Fruit fly (Drosophila melanogaster) whole organism, embryonic: ENCODE data around the gene Galphai.

ENCODE experiments used
- Awh ChIP-seq: fragments of 200-800 bp; sonication (Bioruptor generic); IDR thresholded peaks from 2 replicates; pipeline ENCODE4, ENCODE4 v1.3.6; 2022; ENCODE audit warnings: missing biosample characterization, missing genetic modification characterization
- CG10431 ChIP-seq: fragments of 200-800 bp; sonication (Bioruptor generic); optimal IDR thresholded peaks from 3 replicates; lab custom pipeline; 2018; ENCODE audit warnings: missing biosample characterization, mild to moderate bottlenecking, missing genetic modification characterization
- CG10462 ChIP-seq: fragments of 200-800 bp; sonication (Bioruptor generic); optimal IDR thresholded peaks from 2 replicates; lab custom pipeline; 2016; ENCODE audit warnings: missing biosample characterization, missing genetic modification characterization
- CG10543 ChIP-seq: fragments of 200-800 bp; sonication (Bioruptor generic); optimal IDR thresholded peaks from 3 replicates; lab custom pipeline; 2017; ENCODE audit warnings: missing biosample characterization, mild to moderate bottlenecking, missing genetic modification characterization, moderate library complexity
- CG13775 ChIP-seq: fragments of 200-800 bp; sonication (Bioruptor generic); optimal IDR thresholded peaks from 3 replicates; lab custom pipeline; 2017; ENCODE audit warnings: missing biosample characterization, mild to moderate bottlenecking, missing genetic modification characterization
- CG15073 ChIP-seq: fragments of 200-800 bp; sonication (Bioruptor generic); optimal IDR thresholded peaks from 2 replicates; lab custom pipeline; 2016; ENCODE audit warnings: missing biosample characterization, missing genetic modification characterization
- CG15514 ChIP-seq: fragments of 200-800 bp; sonication (Bioruptor generic); optimal IDR thresholded peaks from 3 replicates; lab custom pipeline; 2017; ENCODE audit warnings: missing biosample characterization, missing genetic modification characterization, mild to moderate bottlenecking, moderate library complexity, missing genetic modification reagents
- CG1647 ChIP-seq: fragments of 200-800 bp; sonication (Bioruptor generic); optimal IDR thresholded peaks from 3 replicates; lab custom pipeline; 2016; ENCODE audit warnings: missing biosample characterization, missing genetic modification characterization
- CG17612 ChIP-seq: fragments of 200-800 bp; sonication (Bioruptor generic); IDR thresholded peaks from 2 replicates; pipeline ENCODE4 v1.3.6; 2022; ENCODE audit warnings: missing biosample characterization, missing genetic modification characterization
- CG1792 ChIP-seq: fragments of 200-800 bp; sonication (Bioruptor generic); optimal IDR thresholded peaks from 2 replicates; lab custom pipeline; 2016; ENCODE audit warnings: missing biosample characterization, missing genetic modification characterization
- CG2116 ChIP-seq: fragments of 200-800 bp; sonication (Bioruptor generic); optimal IDR thresholded peaks from 3 replicates; lab custom pipeline; 2018; ENCODE audit warnings: missing biosample characterization, mild to moderate bottlenecking, missing genetic modification characterization
- CG30431 ChIP-seq: fragments of 200-800 bp; sonication (Bioruptor generic); optimal IDR thresholded peaks from 2 replicates; lab custom pipeline; 2017; ENCODE audit warnings: missing biosample characterization, missing genetic modification characterization
- CG33213 ChIP-seq: fragments of 200-800 bp; sonication (Bioruptor generic); optimal IDR thresholded peaks from 3 replicates; lab custom pipeline; 2016; ENCODE audit warnings: missing biosample characterization, missing genetic modification characterization
- CG7372 ChIP-seq: fragments of 200-800 bp; sonication (Bioruptor generic); IDR thresholded peaks from 2 replicates; pipeline ENCODE4 v1.3.6; 2022; ENCODE audit warnings: missing biosample characterization, missing genetic modification characterization
- CG8359 ChIP-seq: fragments of 200-800 bp; sonication (Bioruptor generic); optimal IDR thresholded peaks from 2 replicates; lab custom pipeline; 2017; ENCODE audit warnings: missing biosample characterization, mild to moderate bottlenecking, missing genetic modification characterization, borderline replicate concordance
- CG8388 ChIP-seq: fragments of 200-800 bp; sonication (Bioruptor generic); optimal IDR thresholded peaks from 2 replicates; lab custom pipeline; 2019; ENCODE audit warnings: missing biosample characterization, mild to moderate bottlenecking, missing genetic modification characterization, moderate library complexity
- CrebB ChIP-seq: fragments of 200-800 bp; sonication (Bioruptor generic); optimal IDR thresholded peaks from 3 replicates; lab custom pipeline; 2018; ENCODE audit warnings: missing biosample characterization, mild to moderate bottlenecking, missing genetic modification characterization
- Dip2 ChIP-seq: fragments of 200-800 bp; sonication (Bioruptor generic); IDR thresholded peaks from 2 replicates; pipeline ENCODE4 v1.3.6; 2022; ENCODE audit warnings: missing biosample characterization, missing genetic modification characterization
- GATAe ChIP-seq: fragments of 200-800 bp; sonication (Bioruptor generic); conservative IDR thresholded peaks from 2 replicates; pipeline ENCODE4 v1.3.6; 2022; ENCODE audit warnings: missing biosample characterization, missing genetic modification characterization
- Hmx ChIP-seq: fragments of 200-800 bp; sonication (Bioruptor generic); optimal IDR thresholded peaks from 2 replicates; lab custom pipeline; 2016; ENCODE audit warnings: missing biosample characterization, missing genetic modification characterization
- MESR4 ChIP-seq: fragments of 200-800 bp; sonication (Bioruptor generic); optimal IDR thresholded peaks from 2 replicates; lab custom pipeline; 2018; ENCODE audit warnings: missing biosample characterization, mild to moderate bottlenecking, missing genetic modification characterization, moderate library complexity
- NK7.1 ChIP-seq: fragments of 200-800 bp; sonication (Bioruptor generic); optimal IDR thresholded peaks from 3 replicates; lab custom pipeline; 2016; ENCODE audit warnings: missing biosample characterization, missing genetic modification characterization
- Nf-YB ChIP-seq: fragments of 200-800 bp; sonication (Bioruptor generic); optimal IDR thresholded peaks from 3 replicates; lab custom pipeline; 2019; ENCODE audit warnings: missing biosample characterization, mild to moderate bottlenecking, missing genetic modification characterization, moderate library complexity
- Nf-YC ChIP-seq: fragments of 200-800 bp; optimal IDR thresholded peaks from 3 replicates; lab custom pipeline; 2019; ENCODE audit warnings: missing biosample characterization, mild to moderate bottlenecking, missing genetic modification characterization, moderate library complexity
- PHDP ChIP-seq: fragments of 200-800 bp; sonication (Bioruptor generic); optimal IDR thresholded peaks from 3 replicates; lab custom pipeline; 2018; ENCODE audit warnings: missing biosample characterization, mild to moderate bottlenecking, missing genetic modification characterization, moderate library complexity
- Poxn ChIP-seq: fragments of 200-800 bp; sonication (Bioruptor generic); IDR thresholded peaks from 2 replicates; pipeline ENCODE4 v1.3.6; 2022; ENCODE audit warnings: missing biosample characterization, missing genetic modification characterization
- YL-1 ChIP-seq: fragments of 200-800 bp; sonication (Bioruptor generic); optimal IDR thresholded peaks from 3 replicates; lab custom pipeline; 2017; ENCODE audit warnings: missing biosample characterization, mild to moderate bottlenecking, missing genetic modification characterization
- abd-A ChIP-seq: fragments of 200-800 bp; sonication (Bioruptor generic); optimal IDR thresholded peaks from 3 replicates; lab custom pipeline; 2019; ENCODE audit warnings: missing biosample characterization, mild to moderate bottlenecking, missing genetic modification characterization, moderate library complexity
- bsh ChIP-seq, 2 experiments: fragments of 200-800 bp; sonication (Bioruptor generic); optimal IDR thresholded peaks; 2 replicates each; lab custom pipeline; 2017 to 2018; ENCODE audit warnings: mild to moderate bottlenecking in 2 of 2, missing biosample characterization in 2 of 2, missing genetic modification characterization in 2 of 2, moderate library complexity in 1 of 2
- btn ChIP-seq: fragments of 200-800 bp; sonication (Bioruptor generic); optimal IDR thresholded peaks from 2 replicates; lab custom pipeline; 2016; ENCODE audit warnings: missing biosample characterization, missing genetic modification characterization
- caup ChIP-seq: fragments of 200-800 bp; sonication (Bioruptor generic); optimal IDR thresholded peaks from 3 replicates; lab custom pipeline; 2017; ENCODE audit warnings: missing biosample characterization, mild to moderate bottlenecking, missing genetic modification characterization, moderate library complexity; ENCODE audit not compliant: severe bottlenecking
- chm ChIP-seq: fragments of 200-800 bp; sonication (Bioruptor generic); IDR thresholded peaks from 2 replicates; pipeline ENCODE4 v1.3.6; 2022; ENCODE audit warnings: missing biosample characterization, missing genetic modification characterization
- da ChIP-seq: fragments of 200-800 bp; sonication (Bioruptor generic); optimal IDR thresholded peaks from 2 replicates; lab custom pipeline; 2016; ENCODE audit warnings: missing biosample characterization, missing genetic modification characterization
- exex ChIP-seq: fragments of 200-800 bp; sonication (Bioruptor generic); optimal IDR thresholded peaks from 4 replicates; lab custom pipeline; 2018; ENCODE audit warnings: missing biosample characterization, mild to moderate bottlenecking, missing genetic modification characterization, moderate library complexity
- gro ChIP-seq: fragments of 200-800 bp; sonication (Bioruptor generic); optimal IDR thresholded peaks from 2 replicates; lab custom pipeline; 2016; ENCODE audit warnings: missing biosample characterization, missing genetic modification characterization
- h ChIP-seq: fragments of >200 bp; optimal IDR thresholded peaks from 2 replicates; lab custom pipeline; 2017
- ind ChIP-seq: fragments of 200-800 bp; sonication (Bioruptor generic); optimal IDR thresholded peaks from 3 replicates; lab custom pipeline; 2016; ENCODE audit warnings: missing biosample characterization, missing genetic modification characterization
- kni ChIP-seq: fragments of 200-800 bp; sonication (Bioruptor generic); optimal IDR thresholded peaks from 3 replicates; lab custom pipeline; 2017; ENCODE audit warnings: mild to moderate bottlenecking, missing biosample characterization, missing genetic modification reagents, missing genetic modification characterization
- nau ChIP-seq: fragments of 200-800 bp; sonication (Bioruptor generic); optimal IDR thresholded peaks from 3 replicates; lab custom pipeline; 2017; ENCODE audit warnings: missing biosample characterization, mild to moderate bottlenecking, missing genetic modification characterization, missing genetic modification reagents
- odd ChIP-seq: fragments of 200-800 bp; sonication (Bioruptor generic); optimal IDR thresholded peaks from 2 replicates; lab custom pipeline; 2017; ENCODE audit warnings: missing biosample characterization, mild to moderate bottlenecking, missing genetic modification characterization
- p53 ChIP-seq: fragments of 200-800 bp; sonication (Bioruptor generic); optimal IDR thresholded peaks from 2 replicates; lab custom pipeline; 2016; ENCODE audit warnings: missing biosample characterization, missing genetic modification characterization
- pzg ChIP-seq: fragments of 200-800 bp; sonication (Bioruptor generic); optimal IDR thresholded peaks from 3 replicates; lab custom pipeline; 2018; ENCODE audit warnings: missing biosample characterization, mild to moderate bottlenecking, missing genetic modification characterization, moderate library complexity
- schlank ChIP-seq: fragments of 200-800 bp; sonication (Bioruptor generic); optimal IDR thresholded peaks from 2 replicates; lab custom pipeline; 2018; ENCODE audit warnings: missing biosample characterization, mild to moderate bottlenecking, missing genetic modification characterization
- sima ChIP-seq: fragments of 200-800 bp; sonication (Bioruptor generic); optimal IDR thresholded peaks from 2 replicates; lab custom pipeline; 2016; ENCODE audit warnings: missing biosample characterization, missing genetic modification characterization
- sr ChIP-seq: fragments of 200-800 bp; sonication (Bioruptor generic); IDR thresholded peaks from 3 replicates; pipeline ENCODE4 v1.3.6; 2022; ENCODE audit warnings: missing biosample characterization, missing genetic modification characterization
- tx ChIP-seq: fragments of 200-800 bp; sonication (Bioruptor generic); optimal IDR thresholded peaks from 2 replicates; lab custom pipeline; 2016; ENCODE audit warnings: missing biosample characterization, missing genetic modification characterization
- unpg ChIP-seq: fragments of 200-800 bp; sonication (Bioruptor generic); optimal IDR thresholded peaks from 3 replicates; lab custom pipeline; 2018; ENCODE audit warnings: missing biosample characterization, mild to moderate bottlenecking, missing genetic modification characterization, moderate library complexity
- vfl ChIP-seq: fragments of 200-800 bp; sonication (Bioruptor generic); optimal IDR thresholded peaks from 2 replicates; lab custom pipeline; 2016; ENCODE audit warnings: missing biosample characterization, missing genetic modification characterization
- vnd ChIP-seq: fragments of 200-800 bp; sonication (Bioruptor generic); IDR thresholded peaks from 3 replicates; pipeline ENCODE4 v1.3.6; 2022; ENCODE audit warnings: missing biosample characterization, missing genetic modification characterization; ENCODE audit not compliant: partially characterized antibody
- z ChIP-seq: fragments of 200-800 bp; sonication (Bioruptor generic); IDR thresholded peaks from 3 replicates; pipeline ENCODE4 v1.3.6; 2022; ENCODE audit warnings: missing biosample characterization, missing genetic modification characterization
- zen2 ChIP-seq: fragments of 200-800 bp; sonication (Bioruptor generic); IDR thresholded peaks from 3 replicates; pipeline ENCODE4 v1.3.6; 2022; ENCODE audit warnings: missing biosample characterization, missing genetic modification characterization; ENCODE audit not compliant: partially characterized antibody

Galphai gene

DNA sequence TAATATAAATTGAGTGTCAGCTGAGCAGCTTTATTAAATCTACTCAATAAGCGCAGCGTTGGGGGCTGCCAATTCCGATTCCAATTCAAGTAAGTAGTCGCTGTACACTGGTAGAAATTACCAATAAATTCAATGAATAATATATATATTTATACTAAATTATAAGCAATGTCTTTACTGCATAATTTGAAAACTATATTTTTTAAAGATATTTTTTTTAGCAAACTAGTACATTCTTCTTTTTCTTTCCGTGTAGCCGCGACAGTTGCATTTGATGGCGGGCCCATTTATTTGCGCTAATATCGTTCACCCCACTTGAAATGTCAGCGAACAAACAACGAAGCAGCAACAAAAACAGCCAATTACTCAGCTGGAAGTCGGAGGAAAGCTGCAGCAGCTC, 2.5 kb downstream of the Galphai start (continued):
- no peak for TF ChIP-seq exex (tag; lab: Kevin White, UChicago)
- TF ChIP-seq CG8388 = peak; percentile 65
- peak; percentile 47 for TF ChIP-seq CG8359 (GFP tag; lab: Kevin White, UChicago)
- TF ChIP-seq Hmx (GFP tag; lab: Kevin White, UChicago) = no peak
- no peak for TF ChIP-seq h (lab: Kevin White, UChicago)
- peak; percentile 63 for TF ChIP-seq PHDP
- TF ChIP-seq odd (GFP tag; lab: Kevin White, UChicago) = peak; percentile 20
- no peak for TF ChIP-seq sr
- no peak for TF ChIP-seq CG15073 (GFP tag; lab: Kevin White, UChicago)
- no peak for TF ChIP-seq da
- no peak; the same call in 1 of the 2 replicates for TF ChIP-seq GATAe (GFP tag; lab: Robert Waterston, UW)
- TF ChIP-seq Awh = no peak; the same call in 1 of the 2 replicates
- no peak for TF ChIP-seq CG1647
- TF ChIP-seq CG33213 = no peak
- no peak for TF ChIP-seq schlank (tag; lab: Kevin White, UChicago)
- no peak for TF ChIP-seq abd-A (tag; lab: Kevin White, UChicago)
- TF ChIP-seq YL-1 (GFP tag; lab: Kevin White, UChicago) = no peak
- TF ChIP-seq Nf-YB (GFP tag; lab: Kevin White, UChicago) = peak; percentile 1
- TF ChIP-seq CG7372 (GFP tag; lab: Robert Waterston, UW) = no peak
- TF ChIP-seq ind = peak; percentile 49
- TF ChIP-seq CG13775 (GFP tag; lab: Kevin White, UChicago) = peak; percentile 58
- TF ChIP-seq zen2 (GFP tag; lab: Robert Waterston, UW) = no peak
- no peak for TF ChIP-seq gro (GFP tag; lab: Kevin White, UChicago)
- no peak for TF ChIP-seq btn (GFP tag; lab: Kevin White, UChicago)
- TF ChIP-seq NK7.1 = no peak
- TF ChIP-seq p53 (GFP tag; lab: Kevin White, UChicago) = no peak
- TF ChIP-seq bsh (GFP tag; optimal IDR thresholded peaks at IDR 0.05; lab: Kevin White, UChicago) = peak in 1 of 2 experiments; percentile 74
- no peak for TF ChIP-seq CG1792 (GFP tag; lab: Kevin White, UChicago)
- no peak for TF ChIP-seq tx
- no peak for TF ChIP-seq vnd (GFP tag; lab: Robert Waterston, UW)
- TF ChIP-seq Nf-YC (tag; lab: Kevin White, UChicago) = no peak
- TF ChIP-seq unpg (GFP tag; lab: Kevin White, UChicago) = peak; percentile 70
- 0 out of 2 replicates have a peak, but pooled peaks have one; percentile 7 for TF ChIP-seq CG17612 (GFP tag; lab: Robert Waterston, UW)
- no peak for TF ChIP-seq kni
- TF ChIP-seq CG30431 (GFP tag; lab: Kevin White, UChicago) = peak; percentile 23
- TF ChIP-seq CG15514 (GFP tag; lab: Kevin White, UChicago) = no peak
- no peak for TF ChIP-seq z
- 0 out of 2 replicates have a peak, but pooled peaks have one; percentile 51 for TF ChIP-seq chm (GFP tag; lab: Robert Waterston, UW)
- 0 out of 2 replicates have a peak, but pooled peaks have one; percentile 6 for TF ChIP-seq Poxn (GFP tag; lab: Robert Waterston, UW)
- peak; percentile 2 for TF ChIP-seq nau (GFP tag; lab: Kevin White, UChicago)
- no peak for TF ChIP-seq CG10431 (GFP tag; lab: Kevin White, UChicago)
- TF ChIP-seq pzg (GFP tag; lab: Kevin White, UChicago) = no peak
- TF ChIP-seq caup (GFP tag; lab: Kevin White, UChicago) = peak; percentile 44
- TF ChIP-seq MESR4 (GFP tag; lab: Kevin White, UChicago) = no peak
- no peak for TF ChIP-seq vfl (GFP tag; lab: Kevin White, UChicago)
- no peak for TF ChIP-seq CrebB (tag; lab: Kevin White, UChicago)
- no peak for TF ChIP-seq Dip2 (GFP tag; lab: Robert Waterston, UW)
- peak; percentile 29 for TF ChIP-seq CG10462 (GFP tag; lab: Kevin White, UChicago)
- no peak for TF ChIP-seq CG2116 (GFP tag; lab: Kevin White, UChicago)
- no peak for TF ChIP-seq CG10543 (GFP tag; lab: Kevin White, UChicago)
- no peak for TF ChIP-seq sima (GFP tag; lab: Kevin White, UChicago)
